Fruit fly (Drosophila melanogaster): Measurements from ENCODE around the gene BthD.

The BthD gene

dm6 chrX:13602071-13602858 is 9.7 kb upstream of the BthD start, which contains the start of gene up:
Gene up, minus strand, starts transcription at chrX:13602578.
- TF ChIP-seq Myc (optimal IDR thresholded peaks at IDR 0.05) (no peak), psq (optimal IDR thresholded peaks at IDR 0.05) (no peak), h (optimal IDR thresholded peaks at IDR 0.05) (no peak), insv (optimal IDR thresholded peaks at IDR 0.05) (no peak), ttk (optimal IDR thresholded peaks at IDR 0.05) (no peak), Sin3A (optimal IDR thresholded peaks at IDR 0.05) (no peak)

- TF ChIP-seq Myc (optimal IDR thresholded peaks at IDR 0.05) (no peak), h (optimal IDR thresholded peaks at IDR 0.05) (no peak), Sin3A (optimal IDR thresholded peaks at IDR 0.05) (no peak), insv (optimal IDR thresholded peaks at IDR 0.05) (no peak), psq (optimal IDR thresholded peaks at IDR 0.05) (no peak), ttk (optimal IDR thresholded peaks at IDR 0.05) (no peak)
Observed at dm6 chrX:13604499-13604898, 7.4 kb upstream of the BthD start.

- no peak for TF ChIP-seq insv (optimal IDR thresholded peaks at IDR 0.05)
- TF ChIP-seq Sin3A (optimal IDR thresholded peaks at IDR 0.05), result no peak
- no peak for TF ChIP-seq ttk (optimal IDR thresholded peaks at IDR 0.05)
- TF ChIP-seq psq (optimal IDR thresholded peaks at IDR 0.05), result no peak
- TF ChIP-seq Myc (optimal IDR thresholded peaks at IDR 0.05), result no peak
- no peak for TF ChIP-seq h (optimal IDR thresholded peaks at IDR 0.05)
Observed at dm6 chrX:13605381-13605780, 6.5 kb upstream of the BthD start, which contains the start of gene CG11178. Gene CG11178, plus strand, starts transcription at chrX:13605681.

- TF ChIP-seq insv (optimal IDR thresholded peaks at IDR 0.05) (no peak), Sin3A (optimal IDR thresholded peaks at IDR 0.05) (no peak), ttk (optimal IDR thresholded peaks at IDR 0.05) (no peak)
Observed at dm6 chrX:13605942-13606491, 5.9 kb upstream of the BthD start.

- TF ChIP-seq Myc (optimal IDR thresholded peaks at IDR 0.05) (no peak), h (optimal IDR thresholded peaks at IDR 0.05) (no peak)
Observed at dm6 chrX:13615992-13616391, 4.1 kb downstream of the BthD start.

dm6 chrX:13616417-13617050 is 4.6 kb downstream of the BthD start, which contains the start of the genes tth and Tango2:
Gene tth, minus strand, starts transcription at chrX:13616586.
Gene Tango2, plus strand, starts transcription at chrX:13616989.
- TF ChIP-seq h (optimal IDR thresholded peaks at IDR 0.05) (no peak), ttk (optimal IDR thresholded peaks at IDR 0.05) (no peak), Sin3A (optimal IDR thresholded peaks at IDR 0.05) (no peak), insv (optimal IDR thresholded peaks at IDR 0.05) (no peak), psq (optimal IDR thresholded peaks at IDR 0.05) (no peak), Myc (optimal IDR thresholded peaks at IDR 0.05) (no peak)

dm6 chrX:13624334-13625079 is 12.6 kb downstream of the BthD start, which contains the start of the genes CG2691 and NFAT:
Gene CG2691, minus strand, starts transcription at chrX:13624408.
Gene NFAT, plus strand, starts transcription at chrX:13624745.
- no peak for TF ChIP-seq insv (optimal IDR thresholded peaks at IDR 0.05)
- no peak for TF ChIP-seq psq (optimal IDR thresholded peaks at IDR 0.05)
- TF ChIP-seq h (optimal IDR thresholded peaks at IDR 0.05), result no peak
- no peak for TF ChIP-seq Sin3A (optimal IDR thresholded peaks at IDR 0.05)
- TF ChIP-seq ttk (optimal IDR thresholded peaks at IDR 0.05), result no peak
- TF ChIP-seq Myc (optimal IDR thresholded peaks at IDR 0.05), result no peak

- no peak for TF ChIP-seq Myc (optimal IDR thresholded peaks at IDR 0.05)
- TF ChIP-seq Sin3A (optimal IDR thresholded peaks at IDR 0.05), result no peak
- TF ChIP-seq ttk (optimal IDR thresholded peaks at IDR 0.05), result no peak
- no peak for TF ChIP-seq insv (optimal IDR thresholded peaks at IDR 0.05)
- TF ChIP-seq psq (optimal IDR thresholded peaks at IDR 0.05), result no peak
- no peak for TF ChIP-seq h (optimal IDR thresholded peaks at IDR 0.05)
Observed at dm6 chrX:13625080-13625723, 13.3 kb downstream of the BthD start.

dm6 chrX:13625888-13626578 is 14.1 kb downstream of the BthD start:
- TF ChIP-seq insv (optimal IDR thresholded peaks at IDR 0.05) (no peak), ttk (optimal IDR thresholded peaks at IDR 0.05) (no peak), h (optimal IDR thresholded peaks at IDR 0.05) (no peak), psq (optimal IDR thresholded peaks at IDR 0.05) (no peak), Sin3A (optimal IDR thresholded peaks at IDR 0.05) (no peak)

dm6 chrX:13626579-13626894 is 14.6 kb downstream of the BthD start:
- TF ChIP-seq h (optimal IDR thresholded peaks at IDR 0.05), result no peak
- no peak for TF ChIP-seq ttk (optimal IDR thresholded peaks at IDR 0.05)
- TF ChIP-seq Sin3A (optimal IDR thresholded peaks at IDR 0.05), result no peak
- TF ChIP-seq insv (optimal IDR thresholded peaks at IDR 0.05), result no peak
- TF ChIP-seq psq (optimal IDR thresholded peaks at IDR 0.05), result no peak
- no peak for TF ChIP-seq Myc (optimal IDR thresholded peaks at IDR 0.05)

dm6 chrX:13627855-13628254 is 15.9 kb downstream of the BthD start:
- TF ChIP-seq insv (optimal IDR thresholded peaks at IDR 0.05) (no peak), Myc (optimal IDR thresholded peaks at IDR 0.05) (no peak), h (optimal IDR thresholded peaks at IDR 0.05) (no peak), Sin3A (optimal IDR thresholded peaks at IDR 0.05) (no peak), ttk (optimal IDR thresholded peaks at IDR 0.05) (no peak), psq (optimal IDR thresholded peaks at IDR 0.05) (no peak)
